Fruit fly (Drosophila melanogaster): Measurements from ENCODE around the gene CG32107.

The CG32107 gene

dm6 chr3L:12849867-12850301 is 11.2 kb downstream of the CG32107 start, which contains the start of the genes CG10948 and Wbp2 (continued):
- no peak for TF ChIP-seq Hmr (GFP tag; optimal IDR thresholded peaks at IDR 0.05)
- TF ChIP-seq CG2116 (GFP tag; optimal IDR thresholded peaks at IDR 0.05) = peak; percentile 77
- TF ChIP-seq dpn (GFP tag; optimal IDR thresholded peaks at IDR 0.05) = no peak
- no peak for TF ChIP-seq Hr3 (GFP tag; optimal IDR thresholded peaks at IDR 0.05)
- no peak for TF ChIP-seq Xrp1 (GFP tag; IDR thresholded peaks at IDR 0.05)
- no peak for TF ChIP-seq salm (tag; optimal IDR thresholded peaks at IDR 0.05)
- TF ChIP-seq CG9609 (GFP tag; optimal IDR thresholded peaks at IDR 0.05) = no peak
- TF ChIP-seq CG9797 (GFP tag; optimal IDR thresholded peaks at IDR 0.05) = peak; percentile 24
- TF ChIP-seq HmgZ (tag; optimal IDR thresholded peaks at IDR 0.05) = peak; percentile 9
- no peak for TF ChIP-seq Hr39 (optimal IDR thresholded peaks at IDR 0.05)
- TF ChIP-seq CG11093 (GFP tag; IDR thresholded peaks at IDR 0.05) = no peak
- TF ChIP-seq Gug (GFP tag; IDR thresholded peaks at IDR 0.05) = no peak
- peak; percentile 16 for TF ChIP-seq Atf3 (GFP tag; optimal IDR thresholded peaks at IDR 0.05)
- TF ChIP-seq CG11695 (GFP tag; IDR thresholded peaks at IDR 0.05) = no peak
- no peak for TF ChIP-seq CG15479 (GFP tag; optimal IDR thresholded peaks at IDR 0.05)
- no peak for TF ChIP-seq Side (GFP tag; optimal IDR thresholded peaks at IDR 0.05)
- no peak for TF ChIP-seq nerfin-1 (tag; optimal IDR thresholded peaks at IDR 0.05)
- 0 out of 3 replicates have a peak, but pooled peaks have one; percentile 54 for TF ChIP-seq knrl (GFP tag; IDR thresholded peaks at IDR 0.05; ENCODE audit: partially characterized antibody)
- no peak for TF ChIP-seq pho (GFP tag; optimal IDR thresholded peaks at IDR 0.05)
- no peak for TF ChIP-seq CG1603 (tag; optimal IDR thresholded peaks at IDR 0.05)
- TF ChIP-seq Optix (GFP tag; IDR thresholded peaks at IDR 0.05) = no peak
- no peak for TF ChIP-seq Gsc (GFP tag; IDR thresholded peaks at IDR 0.05)
- peak; percentile 76 for TF ChIP-seq Opbp (GFP tag; IDR thresholded peaks at IDR 0.05; ENCODE audit: partially characterized antibody)
- peak; percentile 77 for TF ChIP-seq Ets97D (GFP tag; optimal IDR thresholded peaks at IDR 0.05)
- no peak for TF ChIP-seq CG17802 (tag; optimal IDR thresholded peaks at IDR 0.05)
- TF ChIP-seq BEAF-32 (GFP tag; optimal IDR thresholded peaks at IDR 0.05) = peak; percentile 72
- no peak for TF ChIP-seq her (GFP tag; optimal IDR thresholded peaks at IDR 0.05)
- no peak for TF ChIP-seq pum (GFP tag; optimal IDR thresholded peaks at IDR 0.05)
- no peak for TF ChIP-seq ewg (GFP tag; optimal IDR thresholded peaks at IDR 0.05)
- no peak for TF ChIP-seq CG10321 (GFP tag; IDR thresholded peaks at IDR 0.05)
- TF ChIP-seq C15 (GFP tag; IDR thresholded peaks at IDR 0.05) = no peak
- TF ChIP-seq CG7745 (tag; optimal IDR thresholded peaks at IDR 0.05) = no peak
- TF ChIP-seq CG10366 (GFP tag; IDR thresholded peaks at IDR 0.05) = no peak
- no peak for TF ChIP-seq CG16815 (GFP tag; optimal IDR thresholded peaks at IDR 0.05)
- TF ChIP-seq CG18011 (GFP tag; optimal IDR thresholded peaks at IDR 0.05) = peak; percentile 1
- TF ChIP-seq odd (GFP tag; optimal IDR thresholded peaks at IDR 0.05) = peak; percentile 15
- peak; percentile 66 for TF ChIP-seq MBD-R2 (GFP tag; IDR thresholded peaks at IDR 0.05)
- TF ChIP-seq grn (GFP tag; optimal IDR thresholded peaks at IDR 0.05) = no peak
- TF ChIP-seq CG12299 (tag; optimal IDR thresholded peaks at IDR 0.05) = no peak
- TF ChIP-seq dati (GFP tag; IDR thresholded peaks at IDR 0.05) = no peak
- TF ChIP-seq ttk (GFP tag; IDR thresholded peaks at IDR 0.05) = no peak
- TF ChIP-seq CG17568 (GFP tag; optimal IDR thresholded peaks at IDR 0.05) = no peak
- no peak for TF ChIP-seq CG32772 (GFP tag; IDR thresholded peaks at IDR 0.05)
- no peak for TF ChIP-seq Lhr (GFP tag; optimal IDR thresholded peaks at IDR 0.05)
- no peak for TF ChIP-seq Oaz (GFP tag; IDR thresholded peaks at IDR 0.05)
- TF ChIP-seq CG10462 (GFP tag; optimal IDR thresholded peaks at IDR 0.05) = no peak
- TF ChIP-seq CG12744 (GFP tag; optimal IDR thresholded peaks at IDR 0.05) = no peak
- TF ChIP-seq hkb (optimal IDR thresholded peaks at IDR 0.05) = no peak
- no peak for TF ChIP-seq hkb (GFP tag; IDR thresholded peaks at IDR 0.05)
- TF ChIP-seq hbn (GFP tag; IDR thresholded peaks at IDR 0.05; ENCODE audit: partially characterized antibody) = peak; percentile 39; the same call in 1 of the 2 replicates
- no peak for TF ChIP-seq CG14014 (GFP tag; IDR thresholded peaks at IDR 0.05)
- TF ChIP-seq Taf1 (GFP tag; IDR thresholded peaks at IDR 0.05) = no peak
- no peak for TF ChIP-seq CG31224 (GFP tag; IDR thresholded peaks at IDR 0.05)
